Worm (Caenorhabditis elegans) whole organism, L4/young adult: Measurements from ENCODE around the gene lpin-1.

Experiments used
- dao-5 ChIP-seq: sonication (generic microtip); optimal IDR thresholded peaks from 2 replicates; lab custom pipeline; 2016; ENCODE audit warnings: missing genotype, missing genetic modification characterization, moderate library complexity, missing compliant biosample characterization
- him-1 ChIP-seq: sonication (generic microtip); optimal IDR thresholded peaks from 2 replicates; lab custom pipeline; 2016; ENCODE audit warnings: missing genotype, missing genetic modification reagents, missing genetic modification characterization, missing compliant biosample characterization

DNA sequence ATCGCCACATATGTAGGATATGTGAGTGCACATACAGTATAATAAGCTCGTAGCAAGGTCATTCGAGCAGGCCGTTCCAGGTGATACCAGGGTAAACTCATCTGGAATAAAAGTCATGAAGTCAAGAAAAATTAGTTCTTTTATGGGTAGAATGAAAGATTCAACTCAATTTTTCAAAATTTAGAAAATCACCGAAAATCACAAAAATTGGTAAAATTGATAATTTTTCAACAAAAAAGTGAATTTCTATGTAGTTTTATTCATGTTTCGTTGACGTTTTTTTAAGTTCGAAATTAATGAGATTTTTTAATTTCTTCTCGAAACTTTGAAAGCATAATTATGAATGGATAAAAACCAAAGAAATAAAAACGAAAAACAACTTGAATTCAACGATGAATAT is 32.2 kb downstream of the lpin-1 start, which contains the start of gene F53F4.16:
- TF ChIP-seq him-1 (tag; lab: Kevin White, UChicago) (no peak), dao-5 (no peak)
